Fruit fly (Drosophila melanogaster): ENCODE measurements around the gene Ucp4C.

Gene Ucp4C

DNA sequence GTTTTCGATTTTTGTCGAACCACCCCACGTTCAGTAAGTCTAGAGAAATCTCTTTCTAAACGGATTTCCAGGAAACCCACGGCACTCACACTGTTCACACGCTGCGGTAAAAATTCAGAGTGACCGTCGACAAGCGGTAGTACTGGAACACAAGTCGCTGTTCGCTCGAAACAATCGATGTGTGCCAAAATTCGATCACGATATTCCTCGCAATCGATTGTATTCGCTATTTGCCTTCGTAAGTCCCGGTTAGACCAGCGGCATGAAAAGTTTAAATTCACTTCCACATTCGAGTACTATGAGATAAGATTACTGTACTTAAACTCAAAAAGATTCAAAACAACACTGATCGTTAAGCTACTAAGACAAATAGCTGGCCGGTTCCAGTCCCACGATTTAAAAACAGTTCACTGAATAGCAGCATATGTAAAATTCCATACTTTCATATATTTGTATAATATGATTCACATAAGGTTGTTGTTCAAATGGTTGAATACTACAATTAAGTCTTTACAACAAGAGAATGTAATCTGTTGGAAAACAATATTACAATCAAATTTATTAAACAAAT, 12.6 kb downstream of the Ucp4C start, which contains the start of gene chic (continued):
- no peak for TF ChIP-seq gro (GFP tag; optimal IDR thresholded peaks at IDR 0.05)
- no peak for TF ChIP-seq CG10274 (GFP tag; optimal IDR thresholded peaks at IDR 0.05)
- TF ChIP-seq CG33213 (GFP tag; optimal IDR thresholded peaks at IDR 0.05): peak; percentile 48
- no peak for TF ChIP-seq CG11247 (GFP tag; IDR thresholded peaks at IDR 0.05)
- no peak for TF ChIP-seq CG1024 (GFP tag; IDR thresholded peaks at IDR 0.05)
- TF ChIP-seq MESR4 (GFP tag; optimal IDR thresholded peaks at IDR 0.05): peak; percentile 58
- no peak for TF ChIP-seq CG14710 (tag; optimal IDR thresholded peaks at IDR 0.05)
- no peak for TF ChIP-seq tio (GFP tag; optimal IDR thresholded peaks at IDR 0.05)
- TF ChIP-seq CkIIα-i1 (GFP tag; IDR thresholded peaks at IDR 0.05): no peak
- TF ChIP-seq Opbp (GFP tag; IDR thresholded peaks at IDR 0.05; ENCODE audit: partially characterized antibody): no peak
- TF ChIP-seq Med (GFP tag): peak; percentile 79
- no peak for TF ChIP-seq Oli (tag; optimal IDR thresholded peaks at IDR 0.05)
- peak; percentile 63 for TF ChIP-seq CG15514 (GFP tag; optimal IDR thresholded peaks at IDR 0.05)
- TF ChIP-seq maf-S (GFP tag; optimal IDR thresholded peaks at IDR 0.05): no peak
- TF ChIP-seq D19A (tag; optimal IDR thresholded peaks at IDR 0.05): no peak
- peak; percentile 21 for TF ChIP-seq CG17829 (tag; optimal IDR thresholded peaks at IDR 0.05)
- peak; percentile 20 for TF ChIP-seq CG6765 (GFP tag; optimal IDR thresholded peaks at IDR 0.05)
- TF ChIP-seq ATbp (GFP tag; optimal IDR thresholded peaks at IDR 0.05): no peak
- no peak for TF ChIP-seq CG10462 (GFP tag; optimal IDR thresholded peaks at IDR 0.05)
- TF ChIP-seq CG11093 (GFP tag; IDR thresholded peaks at IDR 0.05): no peak
- TF ChIP-seq Dref (GFP tag; IDR thresholded peaks at IDR 0.05): no peak
- peak; percentile 28 for TF ChIP-seq CG8478 (optimal IDR thresholded peaks at IDR 0.05)
- TF ChIP-seq run (tag; optimal IDR thresholded peaks at IDR 0.05): no peak
- TF ChIP-seq amos (GFP tag; IDR thresholded peaks at IDR 0.05; ENCODE audit: partially characterized antibody): no peak
- no peak for TF ChIP-seq nmo (GFP tag; optimal IDR thresholded peaks at IDR 0.05)
- no peak for TF ChIP-seq kay (GFP tag; optimal IDR thresholded peaks at IDR 0.05)
- TF ChIP-seq mam (GFP tag; optimal IDR thresholded peaks at IDR 0.05): peak; percentile 21
- TF ChIP-seq CG9215 (GFP tag; IDR thresholded peaks at IDR 0.05): no peak
- no peak for TF ChIP-seq cad (GFP tag; optimal IDR thresholded peaks at IDR 0.05)
- TF ChIP-seq Poxn (GFP tag; IDR thresholded peaks at IDR 0.05): no peak
- TF ChIP-seq CG32772 (GFP tag; IDR thresholded peaks at IDR 0.05): no peak
- TF ChIP-seq CG13894 (tag; optimal IDR thresholded peaks at IDR 0.05): peak; percentile 55
- TF ChIP-seq CG6272 (GFP tag; IDR thresholded peaks at IDR 0.05): 0 out of 2 replicates have a peak, but pooled peaks have one; percentile 10
- TF ChIP-seq Sry-δ (GFP tag; optimal IDR thresholded peaks at IDR 0.05): peak; percentile 20
- TF ChIP-seq ERR (GFP tag; optimal IDR thresholded peaks at IDR 0.05): peak; percentile 3
- TF ChIP-seq CG4617 (GFP tag; optimal IDR thresholded peaks at IDR 0.05; ENCODE audit: borderline replicate concordance): peak; percentile 45
- TF ChIP-seq Hmr (GFP tag; optimal IDR thresholded peaks at IDR 0.05): peak; percentile 34
- TF ChIP-seq br (optimal IDR thresholded peaks at IDR 0.05): no peak
- TF ChIP-seq HLH4C (GFP tag; IDR thresholded peaks at IDR 0.05; ENCODE audit: partially characterized antibody): no peak
- TF ChIP-seq Myb (GFP tag; optimal IDR thresholded peaks at IDR 0.05): no peak
- no peak for TF ChIP-seq Doc3 (GFP tag; IDR thresholded peaks at IDR 0.05; ENCODE audit: partially characterized antibody)
- TF ChIP-seq lbe (GFP tag; optimal IDR thresholded peaks at IDR 0.05): no peak
- TF ChIP-seq twi (tag; optimal IDR thresholded peaks at IDR 0.05): no peak
- no peak for TF ChIP-seq CHES-1-like (GFP tag; optimal IDR thresholded peaks at IDR 0.05)
- peak; percentile 20 for TF ChIP-seq her (GFP tag; optimal IDR thresholded peaks at IDR 0.05)
- no peak for TF ChIP-seq CG5180 (GFP tag; optimal IDR thresholded peaks at IDR 0.05)
- TF ChIP-seq Camta (GFP tag; optimal IDR thresholded peaks at IDR 0.05): peak; percentile 36
- TF ChIP-seq Hr39 (optimal IDR thresholded peaks at IDR 0.05): no peak
- peak in 1 of 2 experiments; percentile 19 for TF ChIP-seq bsh (GFP tag; optimal IDR thresholded peaks at IDR 0.05)
- peak; percentile 52 for TF ChIP-seq CrebB (tag; optimal IDR thresholded peaks at IDR 0.05)
- TF ChIP-seq Dbx (GFP tag; IDR thresholded peaks at IDR 0.05): no peak
- TF ChIP-seq CG7839 (tag; optimal IDR thresholded peaks at IDR 0.05): peak; percentile 7
